Fruit fly (Drosophila melanogaster): ENCODE measurements around the gene CG4880.

DNA sequence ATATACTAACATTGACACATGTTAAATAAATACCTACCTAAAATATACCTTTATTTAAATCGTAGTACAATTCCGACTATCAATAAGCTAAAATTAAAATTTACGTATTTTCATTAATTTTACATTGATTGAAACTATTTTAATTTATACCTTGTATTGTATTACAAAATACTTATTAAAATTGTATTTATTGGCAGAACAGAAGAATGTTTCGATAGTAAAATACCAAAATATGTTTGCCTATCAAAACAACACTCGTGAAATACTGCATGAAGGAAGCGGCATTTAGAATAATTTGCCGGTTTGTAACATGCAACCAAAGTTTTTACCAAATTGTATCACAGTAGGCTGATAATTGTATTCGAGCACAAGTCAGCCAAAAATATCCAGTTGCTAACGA lies at the start of gene CG4880, which contains the start of gene DENR:
- TF ChIP-seq pan (optimal IDR thresholded peaks at IDR 0.05) (no peak), GATAd (GFP tag; optimal IDR thresholded peaks at IDR 0.05) (no peak), h (GFP tag; optimal IDR thresholded peaks at IDR 0.05) (no peak), lola (GFP tag; optimal IDR thresholded peaks at IDR 0.05) (no peak), fru (GFP tag; optimal IDR thresholded peaks at IDR 0.05) (no peak), Hr78 (GFP tag; optimal IDR thresholded peaks at IDR 0.05) (no peak), dmrt93B (GFP tag; optimal IDR thresholded peaks at IDR 0.05) (no peak), Sp1 (GFP tag; optimal IDR thresholded peaks at IDR 0.05) (no peak), CrebA (GFP tag; optimal IDR thresholded peaks at IDR 0.05; ENCODE audit: borderline replicate concordance) (no peak), Hr83 (GFP tag; optimal IDR thresholded peaks at IDR 0.05; ENCODE audit: poor library complexity, severe bottlenecking) (no peak), jim (GFP tag; optimal IDR thresholded peaks at IDR 0.05) (no peak), CG9705 (GFP tag; optimal IDR thresholded peaks at IDR 0.05) (no peak), foxo (GFP tag; optimal IDR thresholded peaks at IDR 0.05) (no peak), OdsH (GFP tag; optimal IDR thresholded peaks at IDR 0.05) (no peak)

All from whole organism, wandering third instar larva.